Fruit fly (Drosophila melanogaster): ENCODE data around the gene eyg.
A peak's percentile ranks its signal among the peaks of the same experiment; 100 is the strongest.

The eyg gene

DNA sequence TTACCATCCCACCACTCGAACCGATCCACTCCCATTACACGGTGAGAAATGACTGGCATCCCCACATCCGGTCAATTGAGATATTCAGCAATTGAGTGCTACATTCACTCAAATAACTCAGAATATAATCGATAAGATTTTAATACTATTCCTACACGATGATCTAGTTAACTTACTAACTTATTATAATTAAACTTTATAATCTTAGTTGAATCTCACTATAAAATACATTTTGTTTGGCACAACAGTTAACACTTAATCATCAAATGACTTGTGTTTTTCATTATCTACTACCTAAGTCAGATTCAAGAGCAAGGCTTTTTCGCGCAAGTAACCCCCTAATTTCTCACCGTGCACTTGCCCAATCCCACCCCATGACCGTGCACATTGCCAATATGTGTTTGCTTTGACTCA lies 27.5 kb upstream of the eyg start:
- TF ChIP-seq Dfd (GFP tag; optimal IDR thresholded peaks at IDR 0.05) = no peak
- peak; percentile 69 for TF ChIP-seq Hnf4 (GFP tag; optimal IDR thresholded peaks at IDR 0.05)
- TF ChIP-seq dl (GFP tag; optimal IDR thresholded peaks at IDR 0.05; ENCODE audit: insufficient read depth in 1 of 2, partially characterized antibody in 2 of 2) = no peak
- TF ChIP-seq pan (optimal IDR thresholded peaks at IDR 0.05) = no peak
- no peak for TF ChIP-seq N (GFP tag; optimal IDR thresholded peaks at IDR 0.05)
- TF ChIP-seq HLH106 (tag; optimal IDR thresholded peaks at IDR 0.05) = peak; percentile 90
- TF ChIP-seq Rel (GFP tag; optimal IDR thresholded peaks at IDR 0.05) = no peak
- peak; percentile 49 for TF ChIP-seq Rel (tag; optimal IDR thresholded peaks at IDR 0.05)
- no peak for TF ChIP-seq brk (GFP tag; optimal IDR thresholded peaks at IDR 0.05)
- TF ChIP-seq Abd-B (GFP tag; optimal IDR thresholded peaks at IDR 0.05) = no peak
- TF ChIP-seq Myc (optimal IDR thresholded peaks at IDR 0.05) = no peak
- TF ChIP-seq CrebA (GFP tag; optimal IDR thresholded peaks at IDR 0.05; ENCODE audit: borderline replicate concordance) = no peak
- no peak for TF ChIP-seq usp (GFP tag; optimal IDR thresholded peaks at IDR 0.05)
- no peak for TF ChIP-seq lola (GFP tag; optimal IDR thresholded peaks at IDR 0.05)
- peak; percentile 12 for TF ChIP-seq Mio (GFP tag; optimal IDR thresholded peaks at IDR 0.05)
- TF ChIP-seq CG32264 (GFP tag; optimal IDR thresholded peaks at IDR 0.05) = peak; percentile 57
- TF ChIP-seq Sp1 (GFP tag; optimal IDR thresholded peaks at IDR 0.05) = peak; percentile 91
- peak; percentile 70 for TF ChIP-seq sage (GFP tag; optimal IDR thresholded peaks at IDR 0.05)
- TF ChIP-seq woc (GFP tag; optimal IDR thresholded peaks at IDR 0.05) = peak; percentile 83
- peak; percentile 81 for TF ChIP-seq rgr (GFP tag; optimal IDR thresholded peaks at IDR 0.05)
- peak; percentile 18 for TF ChIP-seq dsf (GFP tag; optimal IDR thresholded peaks at IDR 0.05; ENCODE audit: borderline replicate concordance)
- no peak for TF ChIP-seq jim (GFP tag; optimal IDR thresholded peaks at IDR 0.05)
- TF ChIP-seq Hr83 (GFP tag; optimal IDR thresholded peaks at IDR 0.05; ENCODE audit: poor library complexity, severe bottlenecking) = no peak
- TF ChIP-seq sv (GFP tag; optimal IDR thresholded peaks at IDR 0.05) = no peak
- peak; percentile 86 for TF ChIP-seq dmrt93B (GFP tag; optimal IDR thresholded peaks at IDR 0.05)
- TF ChIP-seq Jra (GFP tag; optimal IDR thresholded peaks at IDR 0.05) = peak; percentile 3
- TF ChIP-seq Vsx2 (GFP tag; optimal IDR thresholded peaks at IDR 0.05; ENCODE audit: partially characterized antibody) = no peak
- peak; percentile 82 for TF ChIP-seq br (GFP tag; optimal IDR thresholded peaks at IDR 0.05)
- TF ChIP-seq CG9705 (GFP tag; optimal IDR thresholded peaks at IDR 0.05) = peak; percentile 81
- TF ChIP-seq h (GFP tag; optimal IDR thresholded peaks at IDR 0.05) = peak; percentile 88
- peak; percentile 86 for TF ChIP-seq OdsH (GFP tag; optimal IDR thresholded peaks at IDR 0.05)
- peak; percentile 88 for TF ChIP-seq fru (GFP tag; optimal IDR thresholded peaks at IDR 0.05)
- no peak for TF ChIP-seq Dif (GFP tag; optimal IDR thresholded peaks at IDR 0.05; ENCODE audit: partially characterized antibody)
- TF ChIP-seq foxo (GFP tag; optimal IDR thresholded peaks at IDR 0.05) = peak in 1 of 2 experiments; percentile 87
- no peak for TF ChIP-seq GATAd (GFP tag; optimal IDR thresholded peaks at IDR 0.05)
- TF ChIP-seq ey (GFP tag; optimal IDR thresholded peaks at IDR 0.05) = peak; percentile 87
- TF ChIP-seq Hr78 (GFP tag; optimal IDR thresholded peaks at IDR 0.05) = no peak
- TF ChIP-seq tai (GFP tag; optimal IDR thresholded peaks at IDR 0.05) = no peak
- TF ChIP-seq psq (GFP tag; optimal IDR thresholded peaks at IDR 0.05) = peak; percentile 81

DNA sequence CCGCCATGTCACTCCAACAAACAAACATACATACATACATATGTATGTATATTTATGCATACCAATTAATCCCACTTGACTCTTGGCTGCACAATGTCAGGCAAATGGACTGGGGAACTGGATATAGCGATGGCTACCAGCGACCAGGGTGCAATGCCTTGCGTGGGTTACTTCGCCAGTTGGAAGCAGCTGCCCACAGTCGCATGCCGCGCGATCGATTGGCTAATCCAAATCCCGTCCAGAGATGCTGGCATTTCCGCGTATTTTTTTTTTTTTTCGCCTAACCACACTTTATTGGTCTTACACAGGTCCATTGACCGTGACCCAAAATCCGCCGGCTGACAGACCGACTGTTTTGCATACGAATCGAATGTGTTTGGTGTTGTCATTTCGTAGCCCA lies 26.5 kb upstream of the eyg start:
- no peak for TF ChIP-seq CG9705 (GFP tag; optimal IDR thresholded peaks at IDR 0.05)
- no peak for TF ChIP-seq Hr83 (GFP tag; optimal IDR thresholded peaks at IDR 0.05; ENCODE audit: poor library complexity, severe bottlenecking)
- no peak for TF ChIP-seq CrebA (GFP tag; optimal IDR thresholded peaks at IDR 0.05; ENCODE audit: borderline replicate concordance)
- no peak for TF ChIP-seq h (GFP tag; optimal IDR thresholded peaks at IDR 0.05)
- no peak for TF ChIP-seq N (GFP tag; optimal IDR thresholded peaks at IDR 0.05)
- no peak for TF ChIP-seq Hnf4 (GFP tag; optimal IDR thresholded peaks at IDR 0.05)
- no peak for TF ChIP-seq sv (GFP tag; optimal IDR thresholded peaks at IDR 0.05)

DNA sequence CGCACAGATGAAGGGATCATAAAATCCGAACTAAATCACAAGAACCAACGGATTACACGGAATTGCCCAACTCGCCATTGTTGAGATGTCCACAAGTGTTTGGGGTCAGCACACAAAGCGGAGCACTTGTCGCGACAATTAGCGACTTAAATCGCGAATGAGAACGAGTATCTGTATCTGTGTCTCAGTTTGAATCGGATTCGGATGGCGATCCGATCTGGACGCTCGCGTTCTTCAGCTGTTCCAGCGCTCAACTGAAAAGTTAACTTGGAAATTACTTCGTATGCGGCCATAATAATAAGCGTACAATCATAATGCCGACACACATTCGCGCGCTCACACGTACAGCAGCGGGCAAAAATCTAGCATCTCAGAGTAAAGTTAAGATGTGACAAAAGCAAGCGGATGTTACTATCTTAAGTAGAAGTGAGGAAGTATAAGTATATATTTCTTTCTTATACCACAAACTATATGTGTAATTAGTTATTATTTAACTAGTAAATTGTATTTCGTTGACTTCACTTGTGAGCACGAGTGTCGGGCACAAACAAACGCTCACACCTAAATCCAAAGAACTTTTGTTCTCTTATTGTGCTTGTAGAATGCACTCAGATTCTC lies 22.7 kb upstream of the eyg start, which contains the start of gene CG10660:
TSS of gene CG10660 (minus strand) at position 259 of the 618 bp plus-strand sequence.
- no peak for TF ChIP-seq usp (GFP tag; optimal IDR thresholded peaks at IDR 0.05)
- no peak for TF ChIP-seq N (GFP tag; optimal IDR thresholded peaks at IDR 0.05)
- TF ChIP-seq Rel (GFP tag; optimal IDR thresholded peaks at IDR 0.05) = peak; percentile 61
- TF ChIP-seq Rel (tag; optimal IDR thresholded peaks at IDR 0.05) = peak; percentile 18
- TF ChIP-seq tai (GFP tag; optimal IDR thresholded peaks at IDR 0.05) = peak; percentile 81
- no peak for TF ChIP-seq dl (GFP tag; optimal IDR thresholded peaks at IDR 0.05; ENCODE audit: insufficient read depth in 1 of 2, partially characterized antibody in 2 of 2)
- TF ChIP-seq CrebA (GFP tag; optimal IDR thresholded peaks at IDR 0.05; ENCODE audit: borderline replicate concordance) = no peak
- peak; percentile 37 for TF ChIP-seq GATAd (GFP tag; optimal IDR thresholded peaks at IDR 0.05)
- TF ChIP-seq Vsx2 (GFP tag; optimal IDR thresholded peaks at IDR 0.05; ENCODE audit: partially characterized antibody) = no peak
- TF ChIP-seq br (GFP tag; optimal IDR thresholded peaks at IDR 0.05) = peak; percentile 92
- TF ChIP-seq HLH106 (tag; optimal IDR thresholded peaks at IDR 0.05) = peak; percentile 77
- TF ChIP-seq woc (GFP tag; optimal IDR thresholded peaks at IDR 0.05) = peak; percentile 84
- peak; percentile 59 for TF ChIP-seq Jra (GFP tag; optimal IDR thresholded peaks at IDR 0.05)
- peak; percentile 90 for TF ChIP-seq sage (GFP tag; optimal IDR thresholded peaks at IDR 0.05)
- TF ChIP-seq Hr83 (GFP tag; optimal IDR thresholded peaks at IDR 0.05; ENCODE audit: poor library complexity, severe bottlenecking) = peak; percentile 35
- TF ChIP-seq CG32264 (GFP tag; optimal IDR thresholded peaks at IDR 0.05) = peak; percentile 90
- no peak for TF ChIP-seq Hr78 (GFP tag; optimal IDR thresholded peaks at IDR 0.05)
- TF ChIP-seq CG9705 (GFP tag; optimal IDR thresholded peaks at IDR 0.05) = peak; percentile 43
- peak; percentile 97 for TF ChIP-seq rgr (GFP tag; optimal IDR thresholded peaks at IDR 0.05)
- no peak for TF ChIP-seq Myc (optimal IDR thresholded peaks at IDR 0.05)
- no peak for TF ChIP-seq pan (optimal IDR thresholded peaks at IDR 0.05)
- TF ChIP-seq Sp1 (GFP tag; optimal IDR thresholded peaks at IDR 0.05) = peak; percentile 88
- TF ChIP-seq dsf (GFP tag; optimal IDR thresholded peaks at IDR 0.05; ENCODE audit: borderline replicate concordance) = peak; percentile 64
- TF ChIP-seq sv (GFP tag; optimal IDR thresholded peaks at IDR 0.05) = peak; percentile 82
- peak; percentile 87 for TF ChIP-seq psq (GFP tag; optimal IDR thresholded peaks at IDR 0.05)
- TF ChIP-seq brk (GFP tag; optimal IDR thresholded peaks at IDR 0.05) = peak; percentile 91
- no peak for TF ChIP-seq Abd-B (GFP tag; optimal IDR thresholded peaks at IDR 0.05)
- TF ChIP-seq Dif (GFP tag; optimal IDR thresholded peaks at IDR 0.05; ENCODE audit: partially characterized antibody) = peak; percentile 3
- no peak for TF ChIP-seq Dfd (GFP tag; optimal IDR thresholded peaks at IDR 0.05)
- peak; percentile 94 for TF ChIP-seq h (GFP tag; optimal IDR thresholded peaks at IDR 0.05)
- TF ChIP-seq Mio (GFP tag; optimal IDR thresholded peaks at IDR 0.05) = peak; percentile 75
- TF ChIP-seq foxo (GFP tag; optimal IDR thresholded peaks at IDR 0.05) = peak; percentile 80 to 95
- peak; percentile 83 for TF ChIP-seq Hnf4 (GFP tag; optimal IDR thresholded peaks at IDR 0.05)
- peak; percentile 52 for TF ChIP-seq dmrt93B (GFP tag; optimal IDR thresholded peaks at IDR 0.05)
